Fruit fly (Drosophila melanogaster): ENCODE measurements around the gene CG14671.

CG14671 gene

dm6 chr3R:5563420-5563819 is 1.2 kb downstream of the CG14671 start, which contains the start of gene Pi4KIIalpha:
TSS of gene Pi4KIIalpha (minus strand) at chr3R:5563652.
- TF ChIP-seq ttk (optimal IDR thresholded peaks at IDR 0.05) = no peak
- TF ChIP-seq Sin3A (optimal IDR thresholded peaks at IDR 0.05) = no peak
- TF ChIP-seq psq (optimal IDR thresholded peaks at IDR 0.05) = no peak
- TF ChIP-seq insv (optimal IDR thresholded peaks at IDR 0.05) = no peak
- no peak for TF ChIP-seq Myc (optimal IDR thresholded peaks at IDR 0.05)
- no peak for TF ChIP-seq h (optimal IDR thresholded peaks at IDR 0.05)

dm6 chr3R:5562956-5563355 is 1.7 kb downstream of the CG14671 start:
- TF ChIP-seq insv (optimal IDR thresholded peaks at IDR 0.05) = no peak

dm6 chr3R:5554852-5555251 is 9.8 kb downstream of the CG14671 start, which contains the start of gene Snm1:
TSS of gene Snm1 (plus strand) at chr3R:5555084.
- TF ChIP-seq Myc (optimal IDR thresholded peaks at IDR 0.05) (no peak), insv (optimal IDR thresholded peaks at IDR 0.05) (no peak), ttk (optimal IDR thresholded peaks at IDR 0.05) (no peak), h (optimal IDR thresholded peaks at IDR 0.05) (no peak), Sin3A (optimal IDR thresholded peaks at IDR 0.05) (no peak), psq (optimal IDR thresholded peaks at IDR 0.05) (no peak)

dm6 chr3R:5554082-5554481 is 10.5 kb downstream of the CG14671 start, which contains the start of gene Pcmt:
TSS of gene Pcmt (minus strand) at chr3R:5554316.
- TF ChIP-seq ttk (optimal IDR thresholded peaks at IDR 0.05) = no peak
- no peak for TF ChIP-seq Myc (optimal IDR thresholded peaks at IDR 0.05)
- no peak for TF ChIP-seq psq (optimal IDR thresholded peaks at IDR 0.05)
- no peak for TF ChIP-seq h (optimal IDR thresholded peaks at IDR 0.05)
- no peak for TF ChIP-seq Sin3A (optimal IDR thresholded peaks at IDR 0.05)

dm6 chr3R:5551593-5551992 is 13.0 kb downstream of the CG14671 start:
- TF ChIP-seq Sin3A (optimal IDR thresholded peaks at IDR 0.05) (no peak), Myc (optimal IDR thresholded peaks at IDR 0.05) (no peak), ttk (optimal IDR thresholded peaks at IDR 0.05) (no peak), psq (optimal IDR thresholded peaks at IDR 0.05) (no peak), insv (optimal IDR thresholded peaks at IDR 0.05) (no peak), h (optimal IDR thresholded peaks at IDR 0.05) (no peak)

- no peak for TF ChIP-seq ttk (optimal IDR thresholded peaks at IDR 0.05)
- TF ChIP-seq Sin3A (optimal IDR thresholded peaks at IDR 0.05) = no peak
- TF ChIP-seq insv (optimal IDR thresholded peaks at IDR 0.05) = no peak
- TF ChIP-seq h (optimal IDR thresholded peaks at IDR 0.05) = no peak
- no peak for TF ChIP-seq Myc (optimal IDR thresholded peaks at IDR 0.05)
- no peak for TF ChIP-seq psq (optimal IDR thresholded peaks at IDR 0.05)
Measured at dm6 chr3R:5551068-5551467, 13.5 kb downstream of the CG14671 start, which contains the start of gene mia. TSS of gene mia (minus strand) at chr3R:5551168.

dm6 chr3R:5550452-5550851 is 14.2 kb downstream of the CG14671 start:
- TF ChIP-seq ttk (optimal IDR thresholded peaks at IDR 0.05) = no peak
- no peak for TF ChIP-seq h (optimal IDR thresholded peaks at IDR 0.05)
- TF ChIP-seq Myc (optimal IDR thresholded peaks at IDR 0.05) = no peak
- no peak for TF ChIP-seq insv (optimal IDR thresholded peaks at IDR 0.05)
- TF ChIP-seq Sin3A (optimal IDR thresholded peaks at IDR 0.05) = no peak
- TF ChIP-seq psq (optimal IDR thresholded peaks at IDR 0.05) = no peak

dm6 chr3R:5547464-5547943 is 17.1 kb downstream of the CG14671 start, which contains the start of gene CG2519:
TSS of gene CG2519 (minus strand) at chr3R:5547775.
- TF ChIP-seq Sin3A (optimal IDR thresholded peaks at IDR 0.05) = no peak
- no peak for TF ChIP-seq ttk (optimal IDR thresholded peaks at IDR 0.05)
- TF ChIP-seq Myc (optimal IDR thresholded peaks at IDR 0.05) = no peak
- TF ChIP-seq h (optimal IDR thresholded peaks at IDR 0.05) = no peak
- no peak for TF ChIP-seq insv (optimal IDR thresholded peaks at IDR 0.05)
- TF ChIP-seq psq (optimal IDR thresholded peaks at IDR 0.05) = no peak

dm6 chr3R:5527563-5527962 is 37.1 kb downstream of the CG14671 start:
- TF ChIP-seq psq (optimal IDR thresholded peaks at IDR 0.05) (no peak), ttk (optimal IDR thresholded peaks at IDR 0.05) (no peak), h (optimal IDR thresholded peaks at IDR 0.05) (no peak), insv (optimal IDR thresholded peaks at IDR 0.05) (no peak), Myc (optimal IDR thresholded peaks at IDR 0.05) (no peak), Sin3A (optimal IDR thresholded peaks at IDR 0.05) (no peak)

- TF ChIP-seq insv (optimal IDR thresholded peaks at IDR 0.05) (no peak), Myc (optimal IDR thresholded peaks at IDR 0.05) (no peak), h (optimal IDR thresholded peaks at IDR 0.05) (no peak)
Measured at dm6 chr3R:5524804-5525203, 39.8 kb downstream of the CG14671 start.

- TF ChIP-seq psq (optimal IDR thresholded peaks at IDR 0.05) = no peak
- no peak for TF ChIP-seq h (optimal IDR thresholded peaks at IDR 0.05)
- TF ChIP-seq ttk (optimal IDR thresholded peaks at IDR 0.05) = no peak
- TF ChIP-seq Myc (optimal IDR thresholded peaks at IDR 0.05) = no peak
- TF ChIP-seq insv (optimal IDR thresholded peaks at IDR 0.05) = no peak
- no peak for TF ChIP-seq Sin3A (optimal IDR thresholded peaks at IDR 0.05)
Measured at dm6 chr3R:5523070-5523637, 41.5 kb downstream of the CG14671 start, which contains the start of the genes CG43845 and Nmdar1. TSS of gene CG43845 (minus strand) at chr3R:5523120. TSS of gene Nmdar1 (minus strand) at chr3R:5523328.

- TF ChIP-seq h (optimal IDR thresholded peaks at IDR 0.05) = no peak
- no peak for TF ChIP-seq ttk (optimal IDR thresholded peaks at IDR 0.05)
- TF ChIP-seq Sin3A (optimal IDR thresholded peaks at IDR 0.05) = no peak
Measured at dm6 chr3R:5520566-5520965, 44.0 kb downstream of the CG14671 start.

- TF ChIP-seq insv (optimal IDR thresholded peaks at IDR 0.05) = no peak
- no peak for TF ChIP-seq ttk (optimal IDR thresholded peaks at IDR 0.05)
- TF ChIP-seq psq (optimal IDR thresholded peaks at IDR 0.05) = no peak
- no peak for TF ChIP-seq h (optimal IDR thresholded peaks at IDR 0.05)
- TF ChIP-seq Myc (optimal IDR thresholded peaks at IDR 0.05) = no peak
- TF ChIP-seq Sin3A (optimal IDR thresholded peaks at IDR 0.05) = no peak
Measured at dm6 chr3R:5519789-5520188, 44.8 kb downstream of the CG14671 start.
